Fruit fly (Drosophila melanogaster): ENCODE measurements around the gene CG16781.

The CG16781 gene

dm6 chrX:3454715-3455114, 9.1 kb downstream of the CG16781 start (continued):
- no peak for TF ChIP-seq CG31388 (GFP tag; optimal IDR thresholded peaks at IDR 0.05)
- no peak for TF ChIP-seq CG10147 (GFP tag; optimal IDR thresholded peaks at IDR 0.05)
- TF ChIP-seq gem (tag; optimal IDR thresholded peaks at IDR 0.05): peak; percentile 47
- peak; percentile 54 for TF ChIP-seq Sox102F (GFP tag; optimal IDR thresholded peaks at IDR 0.05)
- TF ChIP-seq CG32767 (GFP tag; IDR thresholded peaks at IDR 0.05): no peak
- no peak for TF ChIP-seq CG33557 (GFP tag; optimal IDR thresholded peaks at IDR 0.05)
- TF ChIP-seq bowl (GFP tag; IDR thresholded peaks at IDR 0.05): no peak
- 0 out of 2 replicates have a peak, but pooled peaks have one; percentile 8 for TF ChIP-seq ttk (GFP tag; IDR thresholded peaks at IDR 0.05)
- no peak for TF ChIP-seq fu2 (GFP tag; optimal IDR thresholded peaks at IDR 0.05)
- peak; percentile 51; the same call in 1 of the 2 replicates for TF ChIP-seq chm (GFP tag; IDR thresholded peaks at IDR 0.05)
- TF ChIP-seq TFAM (GFP tag; optimal IDR thresholded peaks at IDR 0.05): no peak
- TF ChIP-seq stc (GFP tag; IDR thresholded peaks at IDR 0.05): no peak
- TF ChIP-seq NfI (GFP tag; optimal IDR thresholded peaks at IDR 0.05): no peak
- TF ChIP-seq HmgD (GFP tag; optimal IDR thresholded peaks at IDR 0.05): no peak
- peak; percentile 25 for TF ChIP-seq CG2875 (GFP tag; optimal IDR thresholded peaks at IDR 0.05)
- no peak for TF ChIP-seq Nf-YA (GFP tag; IDR thresholded peaks at IDR 0.05)
- peak; percentile 13 for TF ChIP-seq CG12391 (tag; optimal IDR thresholded peaks at IDR 0.05)
- no peak for TF ChIP-seq Myb (GFP tag; optimal IDR thresholded peaks at IDR 0.05)
- TF ChIP-seq phol (tag; optimal IDR thresholded peaks at IDR 0.05): peak; percentile 54
- peak; percentile 79 for TF ChIP-seq Drgx (GFP tag; IDR thresholded peaks at IDR 0.05)
- no peak for TF ChIP-seq stwl (tag; optimal IDR thresholded peaks at IDR 0.05)
- no peak for TF ChIP-seq CG34376 (GFP tag; optimal IDR thresholded peaks at IDR 0.05)

- TF ChIP-seq sqz (GFP tag; optimal IDR thresholded peaks at IDR 0.05) (peak; percentile 21), Drgx (GFP tag; IDR thresholded peaks at IDR 0.05) (peak; percentile 68), stwl (tag; optimal IDR thresholded peaks at IDR 0.05) (peak; percentile 41), z (GFP tag; IDR thresholded peaks at IDR 0.05) (0 out of 3 replicates have a peak, but pooled peaks have one; percentile 19), CG11695 (GFP tag; IDR thresholded peaks at IDR 0.05) (peak; percentile 67; the same call in 1 of the 3 replicates), Ptx1 (GFP tag; IDR thresholded peaks at IDR 0.05) (peak; percentile 32; the same call in 1 of the 2 replicates), CG32767 (GFP tag; IDR thresholded peaks at IDR 0.05) (no peak), CG12299 (tag; optimal IDR thresholded peaks at IDR 0.05) (no peak), dmrt99B (tag; optimal IDR thresholded peaks at IDR 0.05) (peak; percentile 28), CG43689 (GFP tag; IDR thresholded peaks at IDR 0.05) (0 out of 2 replicates have a peak, but pooled peaks have one; percentile 5), crol (GFP tag; IDR thresholded peaks at IDR 0.05) (no peak), CG17359 (tag; optimal IDR thresholded peaks at IDR 0.05) (peak; percentile 1), CG11696 (GFP tag; IDR thresholded peaks at IDR 0.05) (peak; percentile 34; the same call in 1 of the 2 replicates), pfk (GFP tag; optimal IDR thresholded peaks at IDR 0.05) (peak; percentile 58), zfh1 (GFP tag; IDR thresholded peaks at IDR 0.05) (0 out of 3 replicates have a peak, but pooled peaks have one; percentile 14), ato (GFP tag; IDR thresholded peaks at IDR 0.05; ENCODE audit: partially characterized antibody) (peak; percentile 16; the same call in 1 of the 2 replicates), Ets65A (GFP tag) (peak; percentile 57), sisA (GFP tag; IDR thresholded peaks at IDR 0.05) (0 out of 2 replicates have a peak, but pooled peaks have one; percentile 15), CG11504 (tag; optimal IDR thresholded peaks at IDR 0.05) (peak; percentile 34), ci (GFP tag; IDR thresholded peaks at IDR 0.05) (0 out of 3 replicates have a peak, but pooled peaks have one; percentile 20), hb (GFP tag; IDR thresholded peaks at IDR 0.05; ENCODE audit: partially characterized antibody) (no peak), CG34224 (GFP tag; IDR thresholded peaks at IDR 0.05; ENCODE audit: partially characterized antibody) (no peak), vvl (GFP tag; IDR thresholded peaks at IDR 0.05) (0 out of 2 replicates have a peak, but pooled peaks have one; percentile 16), CG17328 (GFP tag; IDR thresholded peaks at IDR 0.05) (peak; percentile 42; the same call in 1 of the 2 replicates), Sox100B (GFP tag; optimal IDR thresholded peaks at IDR 0.05) (no peak), Asciz (GFP tag; optimal IDR thresholded peaks at IDR 0.05) (no peak), Nf-YB (GFP tag; optimal IDR thresholded peaks at IDR 0.05) (no peak), Xrp1 (GFP tag; IDR thresholded peaks at IDR 0.05) (peak; percentile 6; the same call in 1 of the 2 replicates)
Measured at dm6 chrX:3453038-3453819, 10.6 kb downstream of the CG16781 start.
